Worm (Caenorhabditis elegans) whole organism, L3 larva: ENCODE measurements around the gene Y45F10D.15.

Experiments used
- R02D3.7 ChIP-seq: fragments of 150-350 bp; optimal IDR thresholded peaks from 2 replicates; lab custom pipeline; 2014; ENCODE audit warnings: missing biosample characterization, missing genetic modification characterization
- ZK546.5 ChIP-seq: sonication (generic microtip); optimal IDR thresholded peaks from 2 replicates; lab custom pipeline; 2017; ENCODE audit warnings: missing biosample characterization, missing genetic modification characterization
- aly-2 ChIP-seq: fragments of 150-350 bp; optimal IDR thresholded peaks from 2 replicates; lab custom pipeline; 2014; ENCODE audit warnings: missing biosample characterization, missing genetic modification characterization
- ama-1 ChIP-seq: fragments of 150-350 bp; optimal IDR thresholded peaks from 2 replicates; lab custom pipeline; 2018
- ceh-16 ChIP-seq: sonication (generic microtip); optimal IDR thresholded peaks from 2 replicates; lab custom pipeline; 2017; ENCODE audit warnings: missing biosample characterization, missing genetic modification characterization
- ceh-28 ChIP-seq: fragments of 150-350 bp; optimal IDR thresholded peaks from 2 replicates; lab custom pipeline; 2014; ENCODE audit warnings: missing biosample characterization, missing genetic modification reagents, missing genetic modification characterization
- ceh-82 ChIP-seq: fragments of 150-350 bp; optimal IDR thresholded peaks from 2 replicates; lab custom pipeline; 2014; ENCODE audit warnings: missing biosample characterization, missing genetic modification characterization
- ceh-9 ChIP-seq: sonication (generic microtip); optimal IDR thresholded peaks from 2 replicates; lab custom pipeline; 2018; ENCODE audit warnings: missing biosample characterization, missing genetic modification characterization
- daf-12 ChIP-seq: fragments of 150-350 bp; optimal IDR thresholded peaks from 2 replicates; lab custom pipeline; 2014; ENCODE audit warnings: missing biosample characterization, missing genetic modification reagents, missing genetic modification characterization
- egl-27 ChIP-seq: sonication (generic microtip); optimal IDR thresholded peaks from 4 replicates; lab custom pipeline; 2017; ENCODE audit warnings: missing biosample characterization, missing genetic modification reagents, missing genetic modification characterization
- egl-5 ChIP-seq: fragments of 150-350 bp; optimal IDR thresholded peaks from 2 replicates; lab custom pipeline; 2017; ENCODE audit warnings: missing biosample characterization, missing genetic modification reagents, missing genetic modification characterization, inconsistent platforms
- elt-1 ChIP-seq: fragments of 150-350 bp; optimal IDR thresholded peaks from 2 replicates; lab custom pipeline; 2014; ENCODE audit warnings: missing biosample characterization, missing genetic modification characterization
- elt-2 ChIP-seq: sonication (generic microtip); optimal IDR thresholded peaks from 2 replicates; lab custom pipeline; 2016; ENCODE audit warnings: missing genetic modification reagents, mild to moderate bottlenecking, missing genetic modification characterization, missing compliant biosample characterization
- eor-1 ChIP-seq, 2 experiments: fragments of 150-350 bp; optimal IDR thresholded peaks; 2 replicates each; lab custom pipeline; 2014 to 2018; ENCODE audit warnings: missing biosample characterization in 2 of 2, missing genetic modification characterization in 2 of 2
- fkh-10 ChIP-seq: sonication (generic microtip); optimal IDR thresholded peaks from 2 replicates; lab custom pipeline; 2017; ENCODE audit warnings: missing biosample characterization, missing genetic modification reagents, missing genetic modification characterization
- fkh-2 ChIP-seq: fragments of 150-350 bp; optimal IDR thresholded peaks from 2 replicates; lab custom pipeline; 2014; ENCODE audit warnings: missing biosample characterization, missing genetic modification reagents, missing genetic modification characterization
- fos-1 ChIP-seq: fragments of 150-350 bp; optimal IDR thresholded peaks from 2 replicates; lab custom pipeline; 2014; ENCODE audit warnings: missing biosample characterization, missing genetic modification characterization
- hmg-11 ChIP-seq: sonication (generic microtip); optimal IDR thresholded peaks from 2 replicates; lab custom pipeline; 2016; ENCODE audit warnings: missing genetic modification characterization, missing compliant biosample characterization
- jun-1 ChIP-seq: fragments of 150-350 bp; optimal IDR thresholded peaks from 2 replicates; lab custom pipeline; 2014; ENCODE audit warnings: missing biosample characterization, missing genetic modification reagents, missing genetic modification characterization
- lin-15B ChIP-seq: fragments of 150-350 bp; optimal IDR thresholded peaks from 2 replicates; lab custom pipeline; 2014; ENCODE audit warnings: missing biosample characterization, missing genetic modification characterization
- lin-39 ChIP-seq: fragments of 150-350 bp; optimal IDR thresholded peaks from 2 replicates; lab custom pipeline; 2018; ENCODE audit warnings: missing biosample characterization, missing genetic modification reagents, missing genetic modification characterization
- lsy-12 ChIP-seq: sonication (generic microtip); optimal IDR thresholded peaks from 2 replicates; lab custom pipeline; 2016; ENCODE audit warnings: mild to moderate bottlenecking, missing genetic modification characterization, missing compliant biosample characterization
- mdl-1 ChIP-seq: fragments of 150-350 bp; optimal IDR thresholded peaks from 2 replicates; lab custom pipeline; 2014; ENCODE audit warnings: missing biosample characterization, missing genetic modification characterization
- mml-1 ChIP-seq: fragments of 150-350 bp; sonication (generic microtip); optimal IDR thresholded peaks from 3 replicates; lab custom pipeline; 2014; ENCODE audit warnings: missing biosample characterization, missing genetic modification characterization
- nfya-1 ChIP-seq: sonication (generic microtip); optimal IDR thresholded peaks from 2 replicates; lab custom pipeline; 2017; ENCODE audit warnings: missing genetic modification characterization, mild to moderate bottlenecking, missing compliant biosample characterization, antibody characterized with exemption, moderate library complexity; ENCODE audit not compliant: insufficient read depth
- nhr-11 ChIP-seq: fragments of 150-350 bp; optimal IDR thresholded peaks from 2 replicates; lab custom pipeline; 2014; ENCODE audit warnings: missing biosample characterization, missing genetic modification characterization
- nhr-12 ChIP-seq: fragments of 150-350 bp; optimal IDR thresholded peaks from 2 replicates; lab custom pipeline; 2014; ENCODE audit warnings: missing biosample characterization, missing genetic modification characterization
- nhr-23 ChIP-seq: fragments of 150-350 bp; optimal IDR thresholded peaks from 2 replicates; lab custom pipeline; 2014; ENCODE audit warnings: missing biosample characterization, missing genetic modification reagents, missing genetic modification characterization
- nhr-237 ChIP-seq: fragments of 150-350 bp; optimal IDR thresholded peaks from 2 replicates; lab custom pipeline; 2014; ENCODE audit warnings: missing biosample characterization, missing genetic modification characterization
- nhr-25 ChIP-seq: sonication (generic microtip); optimal IDR thresholded peaks from 2 replicates; lab custom pipeline; 2017; ENCODE audit warnings: missing biosample characterization, missing genetic modification characterization
- nhr-28 ChIP-seq: fragments of 150-350 bp; optimal IDR thresholded peaks from 2 replicates; lab custom pipeline; 2014; ENCODE audit warnings: missing biosample characterization, missing genetic modification characterization
- nhr-43 ChIP-seq: sonication (generic microtip); optimal IDR thresholded peaks from 2 replicates; lab custom pipeline; 2016; ENCODE audit warnings: mild to moderate bottlenecking, missing genetic modification characterization, missing compliant biosample characterization; ENCODE audit not compliant: poor library complexity, severe bottlenecking
- nhr-67 ChIP-seq: fragments of 150-350 bp; optimal IDR thresholded peaks from 2 replicates; lab custom pipeline; 2014; ENCODE audit warnings: missing biosample characterization, missing genetic modification characterization
- nhr-76 ChIP-seq: fragments of 150-350 bp; sonication (generic microtip); optimal IDR thresholded peaks from 5 replicates; lab custom pipeline; 2014; ENCODE audit warnings: missing biosample characterization, missing genetic modification characterization
- nhr-77 ChIP-seq: fragments of 150-350 bp; optimal IDR thresholded peaks from 2 replicates; lab custom pipeline; 2014; ENCODE audit warnings: missing biosample characterization, missing genetic modification characterization
- pha-4 ChIP-seq: fragments of 150-350 bp; optimal IDR thresholded peaks from 2 replicates; lab custom pipeline; 2014; ENCODE audit warnings: missing biosample characterization, missing genetic modification reagents, missing genetic modification characterization
- pqm-1 ChIP-seq: fragments of 150-350 bp; optimal IDR thresholded peaks from 2 replicates; lab custom pipeline; 2017; ENCODE audit warnings: missing biosample characterization, missing genetic modification characterization, inconsistent platforms
- sea-2 ChIP-seq: fragments of 150-350 bp; sonication (generic microtip); optimal IDR thresholded peaks from 4 replicates; lab custom pipeline; 2014; ENCODE audit warnings: missing biosample characterization, missing genetic modification reagents, missing genetic modification characterization
- skn-1 ChIP-seq: fragments of 150-350 bp; optimal IDR thresholded peaks from 2 replicates; lab custom pipeline; 2014; ENCODE audit warnings: missing biosample characterization, missing genetic modification characterization
- snpc-4 ChIP-seq: fragments of 150-350 bp; optimal IDR thresholded peaks from 2 replicates; lab custom pipeline; 2014; ENCODE audit warnings: missing biosample characterization, missing genetic modification characterization
- tbx-2 ChIP-seq: sonication (generic microtip); optimal IDR thresholded peaks from 2 replicates; lab custom pipeline; 2016; ENCODE audit warnings: mild to moderate bottlenecking, missing genetic modification characterization, missing compliant biosample characterization
- unc-39 ChIP-seq: sonication (generic microtip); optimal IDR thresholded peaks from 4 replicates; lab custom pipeline; 2017; ENCODE audit warnings: missing biosample characterization, missing genetic modification characterization
- unc-62 ChIP-seq: fragments of 150-350 bp; sonication (generic microtip); optimal IDR thresholded peaks from 4 replicates; lab custom pipeline; 2014; ENCODE audit warnings: missing biosample characterization, missing genetic modification reagents, missing genetic modification characterization
- zag-1 ChIP-seq: fragments of 150-350 bp; optimal IDR thresholded peaks from 2 replicates; lab custom pipeline; 2014; ENCODE audit warnings: missing biosample characterization, missing genetic modification characterization
- ztf-11 ChIP-seq: fragments of 150-350 bp; optimal IDR thresholded peaks from 2 replicates; lab custom pipeline; 2014; ENCODE audit warnings: missing biosample characterization, missing genetic modification characterization

Gene Y45F10D.15

ce11 chrIV:13807724-13808123 lies 13.0 kb downstream of the Y45F10D.15 start, which contains the start of gene Y45F10D.14:
TSS of gene Y45F10D.14 (minus strand) at chrIV:13807824.
- TF ChIP-seq skn-1: no peak
- no peak for TF ChIP-seq elt-2 (tag; lab: Kevin White, UChicago)
- TF ChIP-seq nhr-25 (tag; lab: Kevin White, UChicago): peak; percentile 10
- TF ChIP-seq, all 47 proteins: peak for 1

- TF ChIP-seq nhr-11 (tag; lab: Kevin White, UChicago) (no peak), jun-1 (tag; lab: Kevin White, UChicago) (no peak), unc-62 (no peak), sea-2 (GFP tag; lab: Kevin White, UChicago) (no peak), hmg-11 (tag; lab: Kevin White, UChicago) (no peak), nhr-28 (no peak), elt-2 (tag; lab: Kevin White, UChicago) (no peak), unc-39 (no peak), egl-5 (no peak), ceh-16 (no peak), ceh-9 (tag; lab: Kevin White, UChicago) (no peak), nhr-76 (tag; lab: Kevin White, UChicago) (no peak), lsy-12 (no peak)
Measured at ce11 chrIV:13797859-13798374, 22.8 kb downstream of the Y45F10D.15 start, which contains the start of gene Y45F10D.6. TSS of gene Y45F10D.6 (minus strand) at chrIV:13797909.

DNA sequence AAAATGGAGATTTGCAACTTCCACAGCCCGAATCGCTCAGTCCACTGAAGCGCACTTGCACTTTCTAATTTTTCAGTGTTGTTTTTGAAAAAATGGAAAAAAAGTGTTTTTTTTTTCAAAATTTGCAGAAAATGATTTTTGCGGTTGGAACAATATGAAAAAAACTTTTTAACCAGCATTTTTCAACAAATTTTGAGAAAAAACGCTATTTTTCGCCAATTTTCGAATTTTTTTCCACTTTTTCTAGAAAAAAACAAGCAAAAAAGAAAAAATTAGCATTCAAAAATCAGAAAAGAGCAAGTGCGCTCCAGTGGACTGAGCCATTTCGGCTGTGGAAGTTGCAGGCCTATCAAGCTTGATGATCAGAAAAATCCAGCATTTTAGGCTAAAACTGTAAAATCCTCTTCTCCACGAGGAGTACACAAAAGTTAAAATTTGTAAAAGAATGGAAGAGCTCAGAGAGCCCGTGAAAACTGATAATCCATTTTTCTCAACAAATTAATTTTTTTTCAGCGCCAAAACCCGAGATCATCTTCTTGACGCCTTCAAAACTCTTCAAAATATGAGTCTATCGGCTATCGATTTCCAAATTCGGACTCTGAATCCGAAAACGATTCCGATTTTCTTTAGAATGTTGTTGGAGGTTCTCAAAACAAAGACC lies 25.4 kb downstream of the Y45F10D.15 start:
- no peak for TF ChIP-seq mml-1 (tag; lab: Kevin White, UChicago)
- TF ChIP-seq aly-2 (tag; lab: Kevin White, UChicago): peak; percentile 83
- TF ChIP-seq, all 47 proteins: peak for 1

DNA sequence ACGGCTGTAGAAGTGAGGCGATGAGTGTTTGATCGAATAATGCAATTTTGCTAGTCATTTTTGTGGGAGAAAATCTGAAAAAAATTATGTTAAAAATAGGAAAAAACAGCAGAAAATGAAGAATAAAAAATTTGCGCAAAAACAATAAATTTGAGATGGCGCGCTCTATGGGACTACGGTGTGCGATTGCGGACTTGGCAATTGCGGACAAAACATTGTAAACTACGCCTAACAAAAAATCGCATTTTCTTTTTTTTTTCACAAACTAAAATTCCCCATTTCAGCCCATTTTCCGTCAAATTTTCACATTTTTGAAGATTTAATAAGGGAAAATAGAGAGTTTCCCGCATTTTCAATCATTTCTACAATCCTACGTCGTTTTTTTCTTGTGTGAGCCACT lies 32.1 kb downstream of the Y45F10D.15 start, which contains the start of the genes sas-6 and Y45F10D.7:
TSS of gene sas-6 (minus strand) at position 80 of the 400 bp plus-strand sequence.
TSS of gene Y45F10D.7 (plus strand) at position 256 of the 400 bp plus-strand sequence.
- peak; percentile 61 for TF ChIP-seq nhr-25 (tag; lab: Kevin White, UChicago)
- no peak for TF ChIP-seq sea-2 (GFP tag; lab: Kevin White, UChicago)
- TF ChIP-seq zag-1 (tag; lab: Kevin White, UChicago): no peak
- TF ChIP-seq mdl-1: no peak
- TF ChIP-seq skn-1: peak; percentile 11
- no peak for TF ChIP-seq elt-1 (tag; lab: Kevin White, UChicago)
- TF ChIP-seq ZK546.5 (tag; lab: Kevin White, UChicago): no peak
- TF ChIP-seq nhr-28: no peak
- peak; percentile 5 for TF ChIP-seq elt-2 (tag; lab: Kevin White, UChicago)
- peak; percentile 81 for TF ChIP-seq pha-4
- no peak for TF ChIP-seq nhr-43 (tag; lab: Kevin White, UChicago)
- TF ChIP-seq unc-62: no peak
- TF ChIP-seq ztf-11 (tag; lab: Kevin White, UChicago): no peak
- TF ChIP-seq lin-15B: peak; percentile 81
- peak; percentile 59 for TF ChIP-seq nhr-23 (tag; lab: Kevin White, UChicago)
- no peak for TF ChIP-seq jun-1 (tag; lab: Kevin White, UChicago)
- TF ChIP-seq fkh-2 (tag; lab: Kevin White, UChicago): no peak
- no peak for TF ChIP-seq ceh-16
- TF ChIP-seq nhr-237 (tag; lab: Kevin White, UChicago): no peak
- peak; percentile 94 for TF ChIP-seq nfya-1 (tag; lab: Kevin White, UChicago)
- TF ChIP-seq fkh-10 (GFP tag; lab: Kevin White, UChicago): no peak
- TF ChIP-seq daf-12 (tag; lab: Kevin White, UChicago): no peak
- no peak for TF ChIP-seq nhr-67 (tag; lab: Kevin White, UChicago)
- TF ChIP-seq nhr-12: no peak
- no peak for TF ChIP-seq ceh-82 (tag; lab: Kevin White, UChicago)
- peak; percentile 86 for TF ChIP-seq egl-5
- no peak for TF ChIP-seq ceh-9 (tag; lab: Kevin White, UChicago)
- no peak for TF ChIP-seq mml-1 (tag; lab: Kevin White, UChicago)
- TF ChIP-seq eor-1 (tag; optimal IDR thresholded peaks at IDR 0.05; lab: Kevin White, UChicago): no peak
- TF ChIP-seq lsy-12: peak; percentile 12
- TF ChIP-seq fos-1 (tag; lab: Kevin White, UChicago): no peak
- TF ChIP-seq nhr-77 (tag; lab: Kevin White, UChicago): no peak
- peak; percentile 5 for TF ChIP-seq pqm-1
- no peak for TF ChIP-seq tbx-2 (tag; lab: Kevin White, UChicago)
- no peak for TF ChIP-seq ama-1 (lab: Kevin White, UChicago)
- TF ChIP-seq hmg-11 (tag; lab: Kevin White, UChicago): peak; percentile 74
- peak; percentile 75 for TF ChIP-seq snpc-4 (tag; lab: Kevin White, UChicago)
- no peak for TF ChIP-seq ceh-28 (tag; lab: Kevin White, UChicago)
- TF ChIP-seq aly-2 (tag; lab: Kevin White, UChicago): no peak
- no peak for TF ChIP-seq nhr-11 (tag; lab: Kevin White, UChicago)
- peak; percentile 54 for TF ChIP-seq lin-39 (tag; lab: Kevin White, UChicago)
- TF ChIP-seq R02D3.7 (tag; lab: Kevin White, UChicago): peak; percentile 24
- no peak for TF ChIP-seq egl-27
